Fruit fly (Drosophila melanogaster) ovary, adult (tissue): ENCODE data around the gene CIA30.

Source experiments
- CG17801 ChIP-seq: fragments of 200-800 bp; optimal IDR thresholded peaks from 2 replicates; lab custom pipeline; 2019; ENCODE audit warnings: missing biosample characterization, mild to moderate bottlenecking, missing genetic modification characterization, moderate library complexity; ENCODE audit not compliant: partially characterized antibody

Gene CIA30

DNA sequence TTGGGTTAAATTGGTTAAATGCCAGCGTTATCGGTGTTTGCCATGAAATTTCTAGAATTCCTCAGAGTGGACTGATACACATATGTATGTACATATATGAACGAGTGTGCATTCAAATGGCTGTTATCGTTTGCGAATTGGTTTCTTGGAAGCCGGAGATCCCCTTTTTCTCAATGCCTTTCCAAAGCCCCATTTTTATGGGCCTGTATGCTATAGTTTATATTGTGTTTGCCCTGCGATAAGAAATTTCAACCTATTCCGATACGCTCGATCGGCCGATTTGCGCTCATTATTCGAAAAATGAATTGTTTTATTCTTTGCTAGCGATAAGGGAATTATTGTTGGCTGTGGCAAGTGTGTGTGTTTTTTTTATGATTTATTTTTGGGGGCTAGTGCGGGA is 46.4 kb downstream of the CIA30 start:
- TF ChIP-seq CG17801 (GFP tag; lab: Kevin White, UChicago): no peak

DNA sequence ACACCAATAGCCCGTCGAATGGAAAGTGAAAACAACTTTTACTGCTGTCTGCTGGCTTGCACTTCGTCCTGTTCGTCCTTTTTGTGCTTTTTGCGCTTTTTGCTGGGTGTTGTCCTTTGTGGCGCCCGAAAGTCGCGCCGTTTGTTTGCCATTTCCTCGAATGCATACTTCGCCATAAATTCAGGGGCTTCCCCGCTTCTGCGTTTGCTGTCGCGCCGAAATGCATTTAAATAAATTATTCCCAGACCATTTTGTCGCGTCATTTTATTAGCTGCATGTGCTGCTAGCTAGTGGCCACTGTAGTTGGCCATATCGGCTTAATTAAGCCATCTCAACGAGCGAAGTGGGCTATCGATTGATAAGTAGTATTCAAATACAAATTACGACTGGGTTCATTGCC is 48.5 kb downstream of the CIA30 start:
- TF ChIP-seq CG17801 (GFP tag; lab: Kevin White, UChicago): no peak

DNA sequence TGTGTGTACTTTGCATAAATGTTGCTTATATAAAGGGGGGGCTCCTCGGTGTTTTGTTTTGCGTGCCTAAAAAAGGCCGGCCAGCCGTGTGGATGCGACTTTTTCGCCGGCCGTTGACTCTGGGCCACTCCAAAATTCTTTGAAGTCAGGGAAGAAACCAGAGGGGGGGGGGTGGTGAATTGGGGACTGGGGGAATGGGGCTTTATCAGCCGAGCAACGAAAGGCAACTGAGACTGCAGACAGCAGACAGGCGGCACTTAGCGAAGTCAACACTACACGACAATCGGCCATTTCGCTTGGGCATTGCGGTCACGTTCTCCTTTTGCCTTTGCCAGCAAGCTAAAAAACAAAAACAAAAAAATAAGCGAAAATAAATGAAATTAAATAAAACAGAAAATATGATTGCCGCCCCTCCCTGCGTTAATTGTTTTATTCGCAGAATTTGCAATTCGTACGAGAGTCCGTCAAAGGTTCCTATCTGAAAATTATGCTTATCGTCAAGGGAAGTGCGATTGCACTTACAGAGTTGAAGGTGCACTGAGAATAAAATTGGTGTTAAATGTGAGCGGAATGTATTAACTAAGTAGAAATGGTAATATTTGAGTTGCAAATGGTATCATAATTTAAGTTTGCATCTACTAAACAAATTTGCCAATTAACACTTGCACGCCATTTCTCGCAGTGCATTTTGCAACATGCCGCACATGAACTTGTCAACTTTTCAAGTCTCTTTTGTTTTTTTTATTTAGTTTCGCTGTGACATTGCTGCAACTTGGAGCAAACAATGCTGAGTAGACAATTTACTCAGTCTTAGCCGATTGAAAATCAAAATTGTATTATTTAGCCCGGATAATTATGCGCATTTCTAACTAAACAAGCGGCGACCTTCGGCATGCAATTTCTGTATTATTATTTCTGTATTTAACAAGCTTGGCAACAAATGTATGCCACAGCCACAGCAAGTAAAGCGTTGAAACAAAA is 49.5 kb downstream of the CIA30 start:
- TF ChIP-seq CG17801 (GFP tag; lab: Kevin White, UChicago): peak; percentile 37
